Worm (Caenorhabditis elegans) whole organism, L2 larva: ENCODE results near the gene F37A8.1.

Experiments
- egl-27 ChIP-seq: sonication (generic microtip); optimal IDR thresholded peaks from 3 replicates; lab custom pipeline; 2017; ENCODE audit warnings: missing biosample characterization, missing genetic modification reagents, missing genetic modification characterization
- lin-11 ChIP-seq: fragments of 150-350 bp; sonication (generic microtip); optimal IDR thresholded peaks from 2 replicates; lab custom pipeline; 2014; ENCODE audit warnings: missing biosample characterization, missing genetic modification characterization, inconsistent platforms, mixed read lengths
- lin-39 ChIP-seq: fragments of 150-350 bp; optimal IDR thresholded peaks from 2 replicates; lab custom pipeline; 2014; ENCODE audit warnings: missing biosample characterization, missing genetic modification reagents, missing genetic modification characterization
- nhr-12 ChIP-seq: fragments of 150-350 bp; optimal IDR thresholded peaks from 2 replicates; lab custom pipeline; 2014; ENCODE audit warnings: missing biosample characterization, missing genetic modification characterization
- nhr-129 ChIP-seq: fragments of 150-350 bp; optimal IDR thresholded peaks from 2 replicates; lab custom pipeline; 2014; ENCODE audit warnings: missing biosample characterization, missing genetic modification characterization
- nhr-237 ChIP-seq: fragments of 150-350 bp; optimal IDR thresholded peaks from 2 replicates; lab custom pipeline; 2014; ENCODE audit warnings: missing biosample characterization, missing genetic modification characterization
- nhr-25 ChIP-seq: fragments of 150-350 bp; sonication (generic microtip); optimal IDR thresholded peaks from 3 replicates; lab custom pipeline; 2014; ENCODE audit warnings: missing biosample characterization, missing genetic modification characterization
- nhr-77 ChIP-seq: fragments of 150-350 bp; optimal IDR thresholded peaks from 2 replicates; lab custom pipeline; 2014; ENCODE audit warnings: missing biosample characterization, missing genetic modification characterization
- sma-3 ChIP-seq: sonication (generic microtip); optimal IDR thresholded peaks from 2 replicates; lab custom pipeline; 2016; ENCODE audit warnings: missing genetic modification reagents, missing genetic modification characterization, missing compliant biosample characterization
- sma-9 ChIP-seq, 2 experiments: fragments of 150-350 bp in 1 of 2; sonication (generic microtip) in 1 of 2; optimal IDR thresholded peaks; 2 replicates each; lab custom pipeline; 2014 to 2016; ENCODE audit warnings: missing genetic modification characterization in 2 of 2, mild to moderate bottlenecking in 1 of 2, missing biosample characterization in 1 of 2, missing compliant biosample characterization in 1 of 2, missing genetic modification reagents in 1 of 2, moderate library complexity in 1 of 2
- snpc-4 ChIP-seq: fragments of 150-350 bp; optimal IDR thresholded peaks from 2 replicates; lab custom pipeline; 2014; ENCODE audit warnings: missing biosample characterization, missing genetic modification characterization
- ztf-11 ChIP-seq: sonication (generic microtip); optimal IDR thresholded peaks from 2 replicates; lab custom pipeline; 2017; ENCODE audit warnings: missing biosample characterization, missing genetic modification characterization

ce11 chrIII:3959987-3960386 is 31.8 kb downstream of the F37A8.1 start, which contains the start of gene R10E9.3:
- no peak for TF ChIP-seq nhr-25 (tag; lab: Kevin White, UChicago)
- no peak for TF ChIP-seq egl-27
- no peak for TF ChIP-seq lin-11 (tag; lab: Kevin White, UChicago)
- TF ChIP-seq sma-3 = no peak
- no peak for TF ChIP-seq nhr-12 (tag; lab: Kevin White, UChicago)
- no peak for TF ChIP-seq ztf-11 (tag; lab: Kevin White, UChicago)
- TF ChIP-seq snpc-4 (tag; lab: Kevin White, UChicago) = no peak
- no peak for TF ChIP-seq sma-9 (GFP tag; optimal IDR thresholded peaks at IDR 0.05; lab: Kevin White, UChicago)
- no peak for TF ChIP-seq sma-9 (tag; optimal IDR thresholded peaks at IDR 0.05; lab: Kevin White, UChicago)
- TF ChIP-seq nhr-129 = no peak
- no peak for TF ChIP-seq nhr-237 (tag; lab: Kevin White, UChicago)
- TF ChIP-seq lin-39 (tag; lab: Kevin White, UChicago) = no peak
- TF ChIP-seq nhr-77 = no peak
